Worm (Caenorhabditis elegans) whole organism, L1 larva: ENCODE data around the gene nas-11.

Experiments
- C04F5.9 ChIP-seq: sonication (generic microtip); optimal IDR thresholded peaks from 2 replicates; lab custom pipeline; 2016; ENCODE audit warnings: missing genetic modification characterization, missing compliant biosample characterization
- C16A3.4 ChIP-seq: fragments of 150-350 bp; optimal IDR thresholded peaks from 2 replicates; lab custom pipeline; 2014; ENCODE audit warnings: missing biosample characterization, missing genetic modification characterization
- F16B12.6 ChIP-seq: fragments of 150-350 bp; optimal IDR thresholded peaks from 2 replicates; lab custom pipeline; 2014; ENCODE audit warnings: missing biosample characterization, missing genetic modification characterization
- Y116A8C.19 ChIP-seq: sonication (generic microtip); optimal IDR thresholded peaks from 2 replicates; lab custom pipeline; 2016; ENCODE audit warnings: missing compliant biosample characterization, missing genetic modification characterization, borderline replicate concordance
- aly-2 ChIP-seq: fragments of 150-350 bp; optimal IDR thresholded peaks from 2 replicates; lab custom pipeline; 2014; ENCODE audit warnings: missing biosample characterization, missing genetic modification characterization
- ceh-8 ChIP-seq: fragments of 200-800 bp; sonication (Bioruptor generic); optimal IDR thresholded peaks from 2 replicates; lab custom pipeline; 2018; ENCODE audit warnings: mild to moderate bottlenecking, missing genetic modification characterization, moderate library complexity, missing compliant biosample characterization
- ceh-82 ChIP-seq, 3 experiments: fragments of 150-350 bp in 1 of 3; sonication (generic microtip) in 2 of 3; optimal IDR thresholded peaks; 2 replicates each; lab custom pipeline; 2014 to 2017; ENCODE audit warnings: missing biosample characterization in 3 of 3, missing genetic modification characterization in 3 of 3
- dpl-1 ChIP-seq, 3 experiments: fragments of 150-350 bp in 2 of 3; sonication (generic microtip) in 1 of 3; optimal IDR thresholded peaks; 2 replicates each; lab custom pipeline; 2014 to 2017; ENCODE audit warnings: missing biosample characterization in 3 of 3, missing genetic modification characterization in 3 of 3, missing genetic modification reagents in 3 of 3
- dsc-1 ChIP-seq: sonication (generic microtip); optimal IDR thresholded peaks from 2 replicates; lab custom pipeline; 2016; ENCODE audit warnings: mild to moderate bottlenecking, missing genetic modification characterization, missing compliant biosample characterization
- efl-3 ChIP-seq: fragments of 200-800 bp; sonication (Bioruptor generic); optimal IDR thresholded peaks from 2 replicates; lab custom pipeline; 2018; ENCODE audit warnings: mild to moderate bottlenecking, missing genetic modification characterization, missing compliant biosample characterization
- elt-3 ChIP-seq, 6 experiments: fragments of 150-350 bp in 1 of 6; sonication (generic microtip); optimal IDR thresholded peaks; 2 replicates each; lab custom pipeline; 2017 to 2018; ENCODE audit warnings: missing biosample characterization in 6 of 6, missing genetic modification characterization in 6 of 6, inconsistent platforms in 1 of 6
- fkh-10 ChIP-seq: sonication (generic microtip); optimal IDR thresholded peaks from 2 replicates; lab custom pipeline; 2017; ENCODE audit warnings: missing biosample characterization, missing genetic modification reagents, missing genetic modification characterization
- fkh-4 ChIP-seq: sonication (generic microtip); optimal IDR thresholded peaks from 2 replicates; lab custom pipeline; 2016; ENCODE audit warnings: missing compliant biosample characterization, missing genetic modification characterization, borderline replicate concordance
- fos-1 ChIP-seq: fragments of 150-350 bp; optimal IDR thresholded peaks from 2 replicates; lab custom pipeline; 2014; ENCODE audit warnings: missing biosample characterization, missing genetic modification characterization
- grh-1 ChIP-seq: fragments of 200-800 bp; sonication (Bioruptor generic); IDR thresholded peaks from 2 replicates; pipeline ENCODE4 v1.3.6; 2022; ENCODE audit warnings: missing genetic modification reagents, missing genetic modification characterization, missing compliant biosample characterization
- hlh-4 ChIP-seq: sonication (generic microtip); optimal IDR thresholded peaks from 2 replicates; lab custom pipeline; 2016; ENCODE audit warnings: mild to moderate bottlenecking, missing genetic modification characterization, missing compliant biosample characterization
- jun-1 ChIP-seq: fragments of 150-350 bp; optimal IDR thresholded peaks from 2 replicates; lab custom pipeline; 2014; ENCODE audit warnings: missing biosample characterization, missing genetic modification reagents, missing genetic modification characterization
- lin-13 ChIP-seq: fragments of 150-350 bp; optimal IDR thresholded peaks from 2 replicates; lab custom pipeline; 2014; ENCODE audit warnings: missing biosample characterization, missing genetic modification reagents, missing genetic modification characterization
- lin-14 ChIP-seq: fragments of 200-800 bp; sonication (Bioruptor generic); optimal IDR thresholded peaks from 2 replicates; lab custom pipeline; 2018; ENCODE audit warnings: mild to moderate bottlenecking, missing genetic modification characterization, moderate library complexity, missing compliant biosample characterization
- lin-35 ChIP-seq, 2 experiments: fragments of 150-350 bp; optimal IDR thresholded peaks; 2 replicates each; lab custom pipeline; 2014; ENCODE audit warnings: missing biosample characterization in 2 of 2, missing genetic modification characterization in 2 of 2, missing genetic modification reagents in 2 of 2
- lin-39 ChIP-seq: fragments of 150-350 bp; optimal IDR thresholded peaks from 2 replicates; lab custom pipeline; 2014; ENCODE audit warnings: missing biosample characterization, missing genetic modification reagents, missing genetic modification characterization
- lsy-2 ChIP-seq, 2 experiments: fragments of 150-350 bp; optimal IDR thresholded peaks; 2 replicates each; lab custom pipeline; 2014; ENCODE audit warnings: missing biosample characterization in 2 of 2, missing genetic modification characterization in 2 of 2
- mdl-1 ChIP-seq, 2 experiments: fragments of 150-350 bp; optimal IDR thresholded peaks; 2 replicates each; lab custom pipeline; 2014 to 2017; ENCODE audit warnings: missing biosample characterization in 2 of 2, missing genetic modification characterization in 2 of 2, inconsistent platforms in 1 of 2
- mep-1 ChIP-seq: fragments of 150-350 bp; optimal IDR thresholded peaks from 2 replicates; lab custom pipeline; 2014; ENCODE audit warnings: missing biosample characterization, missing genetic modification characterization
- nhr-19 ChIP-seq: fragments of 200-800 bp; sonication (Bioruptor generic); conservative IDR thresholded peaks from 2 replicates; pipeline ENCODE4 v1.3.6; 2022; ENCODE audit warnings: missing genetic modification characterization, missing compliant biosample characterization
- nhr-20 ChIP-seq: sonication (generic microtip); optimal IDR thresholded peaks from 2 replicates; lab custom pipeline; 2016; ENCODE audit warnings: mild to moderate bottlenecking, missing genetic modification characterization, missing compliant biosample characterization
- nhr-71 ChIP-seq: sonication (generic microtip); optimal IDR thresholded peaks from 2 replicates; lab custom pipeline; 2016; ENCODE audit warnings: mild to moderate bottlenecking, missing genetic modification characterization, moderate library complexity, missing compliant biosample characterization
- nhr-77 ChIP-seq: fragments of 150-350 bp; optimal IDR thresholded peaks from 2 replicates; lab custom pipeline; 2014; ENCODE audit warnings: missing biosample characterization, missing genetic modification characterization
- pag-3 ChIP-seq: sonication (generic microtip); optimal IDR thresholded peaks from 2 replicates; lab custom pipeline; 2017; ENCODE audit warnings: missing genetic modification characterization, mild to moderate bottlenecking, missing compliant biosample characterization, antibody characterized with exemption, borderline replicate concordance; ENCODE audit not compliant: insufficient read depth
- rnt-1 ChIP-seq: sonication (generic microtip); optimal IDR thresholded peaks from 2 replicates; lab custom pipeline; 2016; ENCODE audit warnings: mild to moderate bottlenecking, missing genetic modification characterization, moderate library complexity, missing compliant biosample characterization
- skn-1 ChIP-seq: fragments of 150-350 bp; optimal IDR thresholded peaks from 2 replicates; lab custom pipeline; 2014; ENCODE audit warnings: missing biosample characterization, missing genetic modification characterization
- snu-23 ChIP-seq: sonication (generic microtip); optimal IDR thresholded peaks from 2 replicates; lab custom pipeline; 2016; ENCODE audit warnings: missing genetic modification characterization, missing compliant biosample characterization
- swsn-7 ChIP-seq: sonication (generic microtip); optimal IDR thresholded peaks from 2 replicates; lab custom pipeline; 2016; ENCODE audit warnings: missing genetic modification characterization, missing compliant biosample characterization
- unc-30 ChIP-seq: sonication (generic microtip); optimal IDR thresholded peaks from 2 replicates; lab custom pipeline; 2017; ENCODE audit warnings: missing biosample characterization, missing genetic modification characterization
- unc-62 ChIP-seq: fragments of 150-350 bp; optimal IDR thresholded peaks from 2 replicates; lab custom pipeline; 2014; ENCODE audit warnings: missing biosample characterization, missing genetic modification reagents, missing genetic modification characterization
- vab-15 ChIP-seq: sonication (generic microtip); optimal IDR thresholded peaks from 2 replicates; lab custom pipeline; 2017; ENCODE audit warnings: missing genotype, mild to moderate bottlenecking, missing genetic modification characterization, missing compliant biosample characterization
- xbp-1 ChIP-seq: sonication (generic microtip); optimal IDR thresholded peaks from 2 replicates; lab custom pipeline; 2016; ENCODE audit warnings: missing genetic modification characterization, missing compliant biosample characterization
- ztf-4 ChIP-seq: fragments of 150-350 bp; optimal IDR thresholded peaks from 2 replicates; lab custom pipeline; 2014; ENCODE audit warnings: missing biosample characterization, missing genetic modification characterization

Gene nas-11

DNA sequence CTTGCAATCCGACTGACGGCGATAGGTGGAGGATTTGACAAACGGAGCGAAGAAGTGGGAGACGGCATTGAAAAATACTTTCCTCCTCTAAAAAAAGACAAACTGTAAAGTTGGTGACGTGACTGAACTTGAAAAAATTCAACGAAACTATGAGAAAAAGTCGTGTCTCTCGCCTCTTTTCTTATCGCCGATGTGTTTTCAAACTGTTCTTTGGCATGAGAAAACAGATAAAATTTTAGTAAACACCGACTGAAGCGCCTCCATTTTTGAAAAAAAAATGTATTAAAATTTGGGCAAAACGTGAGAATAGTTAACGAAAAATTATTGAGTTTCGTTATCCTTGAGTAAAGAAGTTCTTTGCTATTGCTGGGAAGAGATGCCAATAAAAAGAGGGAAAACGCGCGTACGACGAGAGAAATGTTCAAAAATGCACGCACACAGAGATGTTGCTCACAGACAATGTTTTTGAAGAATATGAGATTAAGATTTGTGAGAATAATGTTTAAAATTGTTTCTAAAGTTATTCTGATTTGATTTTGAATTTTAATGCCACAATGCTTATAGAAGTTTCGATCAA lies 15.5 kb downstream of the nas-11 start (continued):
- TF ChIP-seq swsn-7 (tag; lab: Kevin White, UChicago) (no peak), elt-3 (tag; optimal IDR thresholded peaks at IDR 0.05; lab: Kevin White, UChicago) (peak in 2 of 6 experiments; percentile 12 to 38), fkh-4 (tag; lab: Kevin White, UChicago) (no peak), nhr-71 (tag; lab: Kevin White, UChicago) (peak; percentile 3)

- TF ChIP-seq mep-1 (peak; percentile 54), efl-3 (GFP tag; lab: Kevin White, UChicago) (no peak), dsc-1 (no peak), xbp-1 (tag; lab: Kevin White, UChicago) (peak; percentile 43), lin-35 (GFP tag; optimal IDR thresholded peaks at IDR 0.05; lab: Kevin White, UChicago) (peak in 1 of 2 experiments; percentile 30), unc-62 (GFP tag; lab: Kevin White, UChicago) (no peak), C16A3.4 (tag; lab: Kevin White, UChicago) (peak; percentile 10), lin-14 (GFP tag; lab: Kevin White, UChicago) (peak; percentile 72), ztf-4 (no peak), ceh-82 (tag; optimal IDR thresholded peaks at IDR 0.05; lab: Kevin White, UChicago) (peak in 1 of 3 experiments; percentile 5), fkh-10 (no peak), mdl-1 (tag; optimal IDR thresholded peaks at IDR 0.05; lab: Kevin White, UChicago) (peak in 1 of 2 experiments; percentile 12), snu-23 (peak; percentile 44), F16B12.6 (tag; lab: Kevin White, UChicago) (no peak), nhr-77 (no peak), C04F5.9 (tag; lab: Kevin White, UChicago) (no peak), lsy-2 (tag; optimal IDR thresholded peaks at IDR 0.05; lab: Kevin White, UChicago) (no peak), hlh-4 (tag; lab: Kevin White, UChicago) (no peak), jun-1 (tag; lab: Kevin White, UChicago) (no peak), rnt-1 (tag; lab: Kevin White, UChicago) (peak; percentile 1), nhr-71 (tag; lab: Kevin White, UChicago) (peak; percentile 52), vab-15 (no peak), skn-1 (tag; lab: Kevin White, UChicago) (peak; percentile 3), dpl-1 (GFP tag; optimal IDR thresholded peaks at IDR 0.05; lab: Kevin White, UChicago) (no peak), grh-1 (GFP tag; lab: Robert Waterston, UW) (no peak), pag-3 (tag; lab: Kevin White, UChicago) (no peak), nhr-20 (peak; percentile 41), Y116A8C.19 (no peak)
Observed at ce11 chrX:6729593-6729992, 16.2 kb downstream of the nas-11 start, which contains the start of gene K11G12.6. TSS of gene K11G12.6 (minus strand) at chrX:6729657.

- TF ChIP-seq fos-1 (no peak), lsy-2 (tag; optimal IDR thresholded peaks at IDR 0.05; lab: Kevin White, UChicago) (no peak), unc-30 (no peak), fkh-4 (tag; lab: Kevin White, UChicago) (no peak), nhr-19 (GFP tag; lab: Robert Waterston, UW) (no peak), lin-39 (tag; lab: Kevin White, UChicago) (no peak), aly-2 (tag; lab: Kevin White, UChicago) (no peak), grh-1 (GFP tag; lab: Robert Waterston, UW) (no peak), rnt-1 (tag; lab: Kevin White, UChicago) (no peak), lin-13 (GFP tag; lab: Kevin White, UChicago) (no peak), mep-1 (no peak), dpl-1 (GFP tag; optimal IDR thresholded peaks at IDR 0.05; lab: Kevin White, UChicago) (no peak), nhr-71 (tag; lab: Kevin White, UChicago) (no peak), ceh-8 (GFP tag; lab: Kevin White, UChicago) (no peak)
Observed at ce11 chrX:6733201-6733600, 19.8 kb downstream of the nas-11 start, which contains the start of gene R03E9.2. TSS of gene R03E9.2 (minus strand) at chrX:6733301.
